Worm (Caenorhabditis elegans) whole organism, L3 larva: ENCODE data around the gene T04A6.2.

ENCODE experiments used
- elt-2 ChIP-seq: sonication (generic microtip); optimal IDR thresholded peaks from 2 replicates; lab custom pipeline; 2016; ENCODE audit warnings: missing genetic modification reagents, mild to moderate bottlenecking, missing genetic modification characterization, missing compliant biosample characterization
- nhr-11 ChIP-seq: fragments of 150-350 bp; optimal IDR thresholded peaks from 2 replicates; lab custom pipeline; 2014; ENCODE audit warnings: missing biosample characterization, missing genetic modification characterization
- nhr-237 ChIP-seq: fragments of 150-350 bp; optimal IDR thresholded peaks from 2 replicates; lab custom pipeline; 2014; ENCODE audit warnings: missing biosample characterization, missing genetic modification characterization
- nhr-28 ChIP-seq: fragments of 150-350 bp; optimal IDR thresholded peaks from 2 replicates; lab custom pipeline; 2014; ENCODE audit warnings: missing biosample characterization, missing genetic modification characterization

DNA sequence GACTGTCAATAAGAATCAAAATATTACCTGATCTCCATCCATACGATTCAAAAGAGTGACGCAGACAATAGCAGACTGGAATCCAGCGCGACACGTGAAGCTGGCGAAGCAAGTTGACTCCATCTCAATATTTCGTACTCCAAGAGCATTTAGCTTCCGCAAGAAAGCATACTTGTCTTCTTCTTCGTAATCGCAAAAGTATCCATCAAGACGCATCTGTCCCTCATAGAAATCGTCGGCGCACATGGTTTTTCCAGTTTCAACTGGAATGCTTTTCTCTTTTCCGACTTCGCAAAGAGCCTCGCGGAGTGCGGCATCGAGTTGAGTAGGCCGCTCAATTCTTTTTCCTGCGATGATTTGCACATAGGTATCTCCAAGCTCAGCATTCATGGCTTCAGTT lies 26.7 kb downstream of the T04A6.2 start:
- TF ChIP-seq nhr-11 (tag; lab: Kevin White, UChicago): no peak
- no peak for TF ChIP-seq elt-2 (tag; lab: Kevin White, UChicago)
- no peak for TF ChIP-seq nhr-28
- no peak for TF ChIP-seq nhr-237 (tag; lab: Kevin White, UChicago)
